Worm (Caenorhabditis elegans) whole organism, L2 larva: ENCODE data around the gene cct-8.

Experiments
- ama-1 ChIP-seq: fragments of 150-350 bp; optimal IDR thresholded peaks from 2 replicates; lab custom pipeline; 2018; ENCODE audit warnings: inconsistent platforms
- ceh-82 ChIP-seq: fragments of 150-350 bp; optimal IDR thresholded peaks from 2 replicates; lab custom pipeline; 2014; ENCODE audit warnings: missing biosample characterization, missing genetic modification characterization
- egl-27 ChIP-seq: sonication (generic microtip); optimal IDR thresholded peaks from 3 replicates; lab custom pipeline; 2017; ENCODE audit warnings: missing biosample characterization, missing genetic modification reagents, missing genetic modification characterization
- nhr-237 ChIP-seq: fragments of 150-350 bp; optimal IDR thresholded peaks from 2 replicates; lab custom pipeline; 2014; ENCODE audit warnings: missing biosample characterization, missing genetic modification characterization
- nhr-6 ChIP-seq: fragments of 150-350 bp; optimal IDR thresholded peaks from 2 replicates; lab custom pipeline; 2014; ENCODE audit warnings: missing biosample characterization, missing genetic modification characterization
- skn-1 ChIP-seq: sonication (generic microtip); optimal IDR thresholded peaks from 2 replicates; lab custom pipeline; 2017; ENCODE audit warnings: missing biosample characterization, missing genetic modification characterization
- unc-62 ChIP-seq: fragments of 150-350 bp; optimal IDR thresholded peaks from 2 replicates; lab custom pipeline; 2014; ENCODE audit warnings: missing biosample characterization, missing genetic modification reagents, missing genetic modification characterization
- zag-1 ChIP-seq: fragments of 150-350 bp; optimal IDR thresholded peaks from 2 replicates; lab custom pipeline; 2014; ENCODE audit warnings: missing biosample characterization, missing genetic modification characterization

DNA sequence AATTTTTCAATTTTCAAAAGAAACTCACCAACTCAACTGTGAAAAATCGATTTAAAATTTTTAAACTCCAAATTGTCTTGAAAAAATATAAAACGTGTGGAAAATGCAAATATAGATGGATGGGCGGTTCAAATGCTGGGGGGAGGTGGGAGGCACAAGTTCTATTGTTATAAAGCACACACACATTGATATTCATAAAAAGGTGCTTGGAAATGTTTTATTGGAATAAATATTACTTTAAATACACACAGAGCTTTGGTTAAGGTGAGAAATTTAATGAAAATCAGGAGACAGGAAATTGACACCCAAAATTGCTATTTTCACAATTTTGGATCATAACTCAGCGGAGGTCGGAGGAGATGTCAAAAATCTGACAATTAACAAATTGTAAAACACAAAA is 49.4 kb downstream of the cct-8 start, which contains the start of gene Y55F3AM.11:
- TF ChIP-seq skn-1 (tag; lab: Kevin White, UChicago) (no peak), egl-27 (no peak), nhr-237 (tag; lab: Kevin White, UChicago) (no peak), ceh-82 (tag; lab: Kevin White, UChicago) (no peak), ama-1 (lab: Kevin White, UChicago) (no peak), unc-62 (no peak), zag-1 (tag; lab: Kevin White, UChicago) (no peak), nhr-6 (tag; lab: Kevin White, UChicago) (no peak)
